Worm (Caenorhabditis elegans): ENCODE measurements around the gene cpna-3.

ce11 chrIV:9146819-9147518, 50.3 kb downstream of the cpna-3 start, which contains the start of the genes rpb-12 and aly-2:
- TF ChIP-seq sem-2 (GFP tag; optimal IDR thresholded peaks at IDR 0.05) (no peak), ceh-83 (GFP tag; optimal IDR thresholded peaks at IDR 0.05) (no peak), ham-2 (GFP tag; optimal IDR thresholded peaks at IDR 0.05) (no peak), elt-3 (tag; optimal IDR thresholded peaks at IDR 0.05) (no peak), ztf-11 (tag; optimal IDR thresholded peaks at IDR 0.05) (no peak), M03D4.4 (tag; optimal IDR thresholded peaks at IDR 0.05) (no peak), unc-62 (GFP tag; optimal IDR thresholded peaks at IDR 0.05) (no peak), bed-3 (GFP tag; optimal IDR thresholded peaks at IDR 0.05) (no peak), unc-39 (tag; optimal IDR thresholded peaks at IDR 0.05) (no peak)

All from whole organism, mixed stage, embryonic.